Fruit fly (Drosophila melanogaster): ENCODE data around the gene CG5347.

CG5347 gene

DNA sequence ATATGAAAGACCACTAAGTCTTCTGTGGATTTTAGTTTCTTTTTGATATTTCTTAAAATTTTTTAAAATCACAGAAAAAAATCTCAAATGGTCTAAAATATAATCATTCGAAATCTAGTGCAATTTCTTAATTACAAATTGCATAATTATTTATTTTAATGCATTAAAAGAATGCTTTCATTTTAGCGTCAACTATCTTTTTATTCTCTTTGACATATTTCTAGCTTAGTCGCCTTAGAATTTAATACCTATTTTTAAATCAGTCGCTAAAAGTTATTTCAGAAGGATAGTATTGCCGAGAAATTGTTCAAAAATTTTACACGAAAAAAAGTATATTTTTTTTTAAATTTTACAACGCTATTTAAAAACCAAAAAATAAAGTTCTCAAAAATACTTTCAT is at the start of gene CG5347:
Gene CG5347 (plus strand): TSS at position 301 of the 400 bp plus-strand sequence.
- TF ChIP-seq CG34367 (tag; optimal IDR thresholded peaks at IDR 0.05) (no peak), gl (tag; optimal IDR thresholded peaks at IDR 0.05) (no peak), CG13204 (GFP tag; optimal IDR thresholded peaks at IDR 0.05) (no peak), CG12605 (GFP tag; IDR thresholded peaks at IDR 0.05) (no peak), CG8159 (tag; optimal IDR thresholded peaks at IDR 0.05) (no peak), Pif1A (GFP tag; optimal IDR thresholded peaks at IDR 0.05) (no peak), CG4496 (GFP tag; IDR thresholded peaks at IDR 0.05) (no peak), D1 (tag; optimal IDR thresholded peaks at IDR 0.05) (no peak), CG17806 (tag; optimal IDR thresholded peaks at IDR 0.05) (no peak), CG8301 (tag; optimal IDR thresholded peaks at IDR 0.05) (no peak), Pif1B (GFP tag; optimal IDR thresholded peaks at IDR 0.05) (no peak), CG10348 (GFP tag; IDR thresholded peaks at IDR 0.05) (no peak), CG15710 (tag; optimal IDR thresholded peaks at IDR 0.05) (no peak), CG9948 (tag; optimal IDR thresholded peaks at IDR 0.05) (no peak), Snoo (tag; optimal IDR thresholded peaks at IDR 0.05) (no peak), rn (GFP tag; IDR thresholded peaks at IDR 0.05) (no peak), fd96Ca (GFP tag; IDR thresholded peaks at IDR 0.05) (no peak), EcR (GFP tag; optimal IDR thresholded peaks at IDR 0.05) (no peak)

DNA sequence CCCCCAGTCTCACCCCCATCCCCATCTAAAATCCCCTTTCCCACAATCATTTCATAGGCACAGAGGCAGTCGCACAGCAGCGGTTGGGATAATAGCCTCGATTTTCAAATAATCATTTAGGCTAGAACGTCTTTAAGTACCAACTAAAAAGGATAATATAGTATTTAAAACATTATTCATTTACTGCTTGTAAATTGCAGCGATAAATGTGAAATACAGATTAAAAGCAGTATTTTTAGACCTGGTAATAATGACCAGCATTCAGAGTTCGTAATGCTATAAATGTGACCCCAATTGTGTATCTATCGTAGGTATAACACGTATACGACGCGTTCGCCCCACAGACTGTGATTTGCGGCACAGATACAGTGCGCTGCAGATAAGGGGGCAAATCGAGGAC is 49.0 kb upstream of the CG5347 start:
- TF ChIP-seq EcR (GFP tag; optimal IDR thresholded peaks at IDR 0.05), result no peak
- TF ChIP-seq CG34367 (tag; optimal IDR thresholded peaks at IDR 0.05), result peak; percentile 8
- TF ChIP-seq fd96Ca (GFP tag; IDR thresholded peaks at IDR 0.05), result no peak
- peak; percentile 42 for TF ChIP-seq CG9948 (tag; optimal IDR thresholded peaks at IDR 0.05)
- peak; percentile 38 for TF ChIP-seq CG8159 (tag; optimal IDR thresholded peaks at IDR 0.05)
- no peak for TF ChIP-seq rn (GFP tag; IDR thresholded peaks at IDR 0.05)
- TF ChIP-seq CG17806 (tag; optimal IDR thresholded peaks at IDR 0.05), result peak; percentile 31
- no peak for TF ChIP-seq Pif1A (GFP tag; optimal IDR thresholded peaks at IDR 0.05)
- TF ChIP-seq CG32121 (GFP tag; IDR thresholded peaks at IDR 0.05), result peak; percentile 36; the same call in 1 of the 2 replicates
- peak; percentile 42 for TF ChIP-seq CG14655 (GFP tag; optimal IDR thresholded peaks at IDR 0.05)
- TF ChIP-seq CG15710 (tag; optimal IDR thresholded peaks at IDR 0.05), result peak; percentile 23
- no peak for TF ChIP-seq CG10348 (GFP tag; IDR thresholded peaks at IDR 0.05)
- TF ChIP-seq CG8301 (tag; optimal IDR thresholded peaks at IDR 0.05), result peak; percentile 34
- peak; percentile 45; the same call in 1 of the 3 replicates for TF ChIP-seq CG4496 (GFP tag; IDR thresholded peaks at IDR 0.05)
- no peak for TF ChIP-seq Ets98B (GFP tag; IDR thresholded peaks at IDR 0.05)

DNA sequence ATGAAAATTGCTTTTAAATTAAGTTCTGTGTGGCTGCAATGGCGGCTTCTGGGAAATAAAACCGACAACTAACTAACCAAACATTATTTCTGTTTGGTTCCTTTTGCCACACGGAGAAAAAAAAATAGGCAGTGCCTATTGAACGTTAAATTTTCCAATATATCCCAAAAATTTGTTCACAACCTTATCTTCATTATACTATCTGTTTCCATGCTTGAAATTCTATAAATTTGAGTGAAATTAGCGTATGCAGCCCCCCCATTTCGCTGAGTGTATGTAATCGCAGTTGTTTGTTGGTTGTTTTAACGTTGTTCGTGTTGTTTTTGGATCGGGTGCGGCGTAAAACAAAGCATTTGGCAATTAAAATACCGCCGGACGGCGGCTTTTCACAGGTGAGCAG is 38.2 kb upstream of the CG5347 start:
- TF ChIP-seq CG32121 (GFP tag; IDR thresholded peaks at IDR 0.05) (no peak), fd96Ca (GFP tag; IDR thresholded peaks at IDR 0.05) (0 out of 3 replicates have a peak, but pooled peaks have one; percentile 10), CG17806 (tag; optimal IDR thresholded peaks at IDR 0.05) (peak; percentile 22), CG14655 (GFP tag; optimal IDR thresholded peaks at IDR 0.05) (peak; percentile 50), EcR (GFP tag; optimal IDR thresholded peaks at IDR 0.05) (no peak), CG9948 (tag; optimal IDR thresholded peaks at IDR 0.05) (peak; percentile 16), CG8301 (tag; optimal IDR thresholded peaks at IDR 0.05) (peak; percentile 53), Ets98B (GFP tag; IDR thresholded peaks at IDR 0.05) (peak; percentile 40; the same call in 1 of the 2 replicates)

dm6 chrX:14743819-14744218 is 32.8 kb upstream of the CG5347 start:
- TF ChIP-seq Pif1A (GFP tag; optimal IDR thresholded peaks at IDR 0.05) (peak; percentile 6), rn (GFP tag; IDR thresholded peaks at IDR 0.05) (no peak), Ets98B (GFP tag; IDR thresholded peaks at IDR 0.05) (0 out of 2 replicates have a peak, but pooled peaks have one; percentile 10), CG17806 (tag; optimal IDR thresholded peaks at IDR 0.05) (no peak), CG32121 (GFP tag; IDR thresholded peaks at IDR 0.05) (0 out of 2 replicates have a peak, but pooled peaks have one; percentile 11), CG8159 (tag; optimal IDR thresholded peaks at IDR 0.05) (peak; percentile 27)

DNA sequence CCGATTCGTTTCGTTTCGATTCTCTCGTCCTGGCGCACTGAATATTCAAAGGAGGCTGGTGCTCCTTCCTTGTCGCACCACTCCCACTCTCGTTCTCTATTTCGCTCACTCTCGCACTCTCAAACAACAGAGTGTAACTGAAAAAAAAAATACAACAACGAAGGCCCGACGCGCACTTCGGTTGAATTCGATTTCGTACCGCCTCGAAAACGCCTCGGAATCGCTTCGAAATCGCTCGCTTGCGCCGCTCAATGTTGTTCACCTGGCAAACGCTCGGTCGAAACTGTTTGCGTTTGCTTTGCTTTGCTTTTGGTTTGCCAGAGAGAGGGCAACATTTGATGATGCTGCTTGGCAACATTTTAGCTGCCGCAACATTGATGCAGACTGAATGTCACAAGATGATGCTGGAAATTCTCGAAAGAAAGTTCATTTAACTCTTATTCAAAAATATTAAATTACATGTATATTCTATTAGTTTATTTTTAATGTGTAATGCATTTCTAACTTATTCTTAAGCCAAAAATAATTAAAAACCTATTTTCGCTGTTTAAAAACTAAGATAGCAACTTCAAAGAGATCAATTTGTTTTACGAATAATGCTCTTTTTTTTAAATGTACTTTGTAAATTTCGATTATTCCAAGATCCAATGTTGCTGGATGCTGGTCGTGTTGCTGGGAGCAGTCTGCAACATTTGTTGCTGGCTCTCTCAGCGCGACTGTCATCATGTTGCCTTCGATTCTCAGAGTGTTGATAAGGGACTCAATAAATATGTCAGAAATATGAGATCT is 27.3 kb upstream of the CG5347 start, which contains the start of gene NetB:
Gene NetB (minus strand): TSS at position 291 of the 789 bp plus-strand sequence.
- no peak for TF ChIP-seq CG8159 (tag; optimal IDR thresholded peaks at IDR 0.05)
- no peak for TF ChIP-seq rn (GFP tag; IDR thresholded peaks at IDR 0.05)
- peak; percentile 28 for TF ChIP-seq CG13204 (GFP tag; optimal IDR thresholded peaks at IDR 0.05)
- TF ChIP-seq CG14655 (GFP tag; optimal IDR thresholded peaks at IDR 0.05), result no peak
- TF ChIP-seq EcR (GFP tag; optimal IDR thresholded peaks at IDR 0.05), result no peak
- peak; percentile 4 for TF ChIP-seq CG17806 (tag; optimal IDR thresholded peaks at IDR 0.05)
- no peak for TF ChIP-seq CG34367 (tag; optimal IDR thresholded peaks at IDR 0.05)
- no peak; the same call in 2 of the 3 replicates for TF ChIP-seq fd96Ca (GFP tag; IDR thresholded peaks at IDR 0.05)
- 0 out of 3 replicates have a peak, but pooled peaks have one; percentile 53 for TF ChIP-seq CG4496 (GFP tag; IDR thresholded peaks at IDR 0.05)
- no peak for TF ChIP-seq Snoo (tag; optimal IDR thresholded peaks at IDR 0.05)

- TF ChIP-seq Pif1B (GFP tag; optimal IDR thresholded peaks at IDR 0.05), result peak; percentile 4
- TF ChIP-seq Snoo (tag; optimal IDR thresholded peaks at IDR 0.05), result peak; percentile 48
- peak; percentile 46 for TF ChIP-seq CG8159 (tag; optimal IDR thresholded peaks at IDR 0.05)
- peak; percentile 47 for TF ChIP-seq CG17806 (tag; optimal IDR thresholded peaks at IDR 0.05)
- no peak for TF ChIP-seq gl (tag; optimal IDR thresholded peaks at IDR 0.05)
- peak; percentile 3 for TF ChIP-seq CG13204 (GFP tag; optimal IDR thresholded peaks at IDR 0.05)
- TF ChIP-seq Pif1A (GFP tag; optimal IDR thresholded peaks at IDR 0.05), result peak; percentile 24
- no peak for TF ChIP-seq CG34367 (tag; optimal IDR thresholded peaks at IDR 0.05)
- TF ChIP-seq CG15710 (tag; optimal IDR thresholded peaks at IDR 0.05), result peak; percentile 47
- peak; percentile 7 for TF ChIP-seq CG9948 (tag; optimal IDR thresholded peaks at IDR 0.05)
Measured at dm6 chrX:14750448-14750847, 26.1 kb upstream of the CG5347 start.
